Fruit fly (Drosophila melanogaster): ENCODE data around the gene CG15756.
A peak's percentile ranks its signal among the peaks of the same experiment; 100 is the strongest.

DNA sequence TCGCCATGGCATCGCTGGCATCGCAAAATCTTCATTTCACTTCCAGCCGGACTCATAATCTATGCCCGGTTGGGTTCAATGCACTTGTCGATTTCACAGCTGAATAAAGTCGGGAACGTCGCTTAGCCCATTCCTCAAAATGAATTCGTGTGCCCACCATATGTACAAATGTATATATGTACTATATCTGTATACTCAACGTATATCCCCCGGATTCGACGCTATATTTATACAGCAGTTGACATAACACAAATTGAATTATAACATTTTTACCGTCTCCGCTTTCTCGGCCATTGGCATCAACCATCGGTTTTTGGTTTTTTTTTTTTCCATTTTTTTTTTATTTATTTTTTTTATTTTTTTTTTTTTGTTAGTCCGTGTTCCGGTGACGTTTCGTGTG lies 36.1 kb downstream of the CG15756 start:
- no peak for TF ChIP-seq Rel (GFP tag; optimal IDR thresholded peaks at IDR 0.05)
- peak; percentile 58 for TF ChIP-seq Rel (tag; optimal IDR thresholded peaks at IDR 0.05)
- TF ChIP-seq Abd-B (GFP tag; optimal IDR thresholded peaks at IDR 0.05), result no peak
- TF ChIP-seq h (GFP tag; optimal IDR thresholded peaks at IDR 0.05), result peak; percentile 81
- TF ChIP-seq pan (optimal IDR thresholded peaks at IDR 0.05), result no peak
- TF ChIP-seq fru (GFP tag; optimal IDR thresholded peaks at IDR 0.05), result peak; percentile 48
- TF ChIP-seq Myc (optimal IDR thresholded peaks at IDR 0.05), result no peak
- TF ChIP-seq Hr78 (GFP tag; optimal IDR thresholded peaks at IDR 0.05), result no peak
- TF ChIP-seq foxo (GFP tag; optimal IDR thresholded peaks at IDR 0.05), result peak in 1 of 2 experiments; percentile 48
- no peak for TF ChIP-seq woc (GFP tag; optimal IDR thresholded peaks at IDR 0.05)
- TF ChIP-seq br (GFP tag; optimal IDR thresholded peaks at IDR 0.05), result peak; percentile 47
- no peak for TF ChIP-seq Vsx2 (GFP tag; optimal IDR thresholded peaks at IDR 0.05; ENCODE audit: partially characterized antibody)
- no peak for TF ChIP-seq dsf (GFP tag; optimal IDR thresholded peaks at IDR 0.05; ENCODE audit: borderline replicate concordance)
- TF ChIP-seq GATAd (GFP tag; optimal IDR thresholded peaks at IDR 0.05), result peak; percentile 36

Data from whole organism, wandering third instar larva.